Worm (Caenorhabditis elegans): ENCODE data around the gene F13D12.3.

DNA sequence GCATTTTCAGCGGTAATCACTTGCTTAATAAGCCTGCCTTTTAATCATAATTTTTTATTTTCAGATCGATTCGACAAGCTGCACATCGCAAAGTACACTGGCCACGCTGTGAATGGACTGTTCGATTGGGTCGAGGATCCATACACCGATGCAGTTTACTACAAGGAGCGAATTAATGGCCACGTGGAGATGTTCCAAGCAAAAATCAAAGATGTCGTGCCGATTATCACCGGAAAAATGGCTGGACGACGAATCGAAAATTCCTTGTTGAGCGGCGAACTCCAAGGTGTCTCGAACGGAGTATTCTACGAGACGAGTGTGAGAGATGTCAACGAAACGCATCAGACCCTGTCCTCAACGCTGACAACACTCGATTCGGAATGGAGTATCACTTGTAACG is 7.2 kb downstream of the F13D12.3 start:
- TF ChIP-seq tab-1 (GFP tag; IDR thresholded peaks at IDR 0.05) (no peak), T22C8.4 (GFP tag; IDR thresholded peaks at IDR 0.05) (no peak), cog-1 (tag; optimal IDR thresholded peaks at IDR 0.05) (no peak), klf-2 (GFP tag; conservative IDR thresholded peaks at IDR 0.05) (no peak)

Measured in whole organism, midembryonic.